Fruit fly (Drosophila melanogaster) whole organism, wandering third instar larva: ENCODE results near the gene CG31898.

Experiments
- Abd-B ChIP-seq: fragments of >200 bp; optimal IDR thresholded peaks from 2 replicates; lab custom pipeline; 2017; ENCODE audit warnings: missing biosample characterization, missing genetic modification characterization
- CG32264 ChIP-seq: fragments of 200-800 bp; sonication (Bioruptor generic); optimal IDR thresholded peaks from 2 replicates; lab custom pipeline; 2016; ENCODE audit warnings: missing biosample characterization, missing genetic modification characterization
- CG9705 ChIP-seq: fragments of 200-800 bp; sonication (Bioruptor generic); optimal IDR thresholded peaks from 2 replicates; lab custom pipeline; 2018; ENCODE audit warnings: missing biosample characterization, mild to moderate bottlenecking, missing genetic modification characterization
- Dfd ChIP-seq: fragments of >200 bp; optimal IDR thresholded peaks from 2 replicates; lab custom pipeline; 2017; ENCODE audit warnings: missing biosample characterization, missing genetic modification characterization
- Dif ChIP-seq: fragments of 200-275, 200-300 bp; sonication (Bioruptor generic); optimal IDR thresholded peaks from 2 replicates; lab custom pipeline; 2018; ENCODE audit warnings: missing biosample characterization, missing genetic modification characterization; ENCODE audit not compliant: partially characterized antibody
- GATAd ChIP-seq: sonication (Bioruptor generic); optimal IDR thresholded peaks from 2 replicates; lab custom pipeline; 2016; ENCODE audit warnings: missing biosample characterization, missing genetic modification characterization
- HLH106 ChIP-seq: fragments of 200-800 bp; optimal IDR thresholded peaks from 3 replicates; lab custom pipeline; 2019; ENCODE audit warnings: missing biosample characterization, mild to moderate bottlenecking, missing genetic modification characterization, moderate library complexity
- Hnf4 ChIP-seq: fragments of 200-800 bp; sonication (Bioruptor generic); optimal IDR thresholded peaks from 2 replicates; lab custom pipeline; 2016; ENCODE audit warnings: missing biosample characterization, mild to moderate bottlenecking, missing genetic modification characterization
- Hr78 ChIP-seq: fragments of >200 bp; optimal IDR thresholded peaks from 2 replicates; lab custom pipeline; 2017; ENCODE audit warnings: missing biosample characterization, missing genetic modification characterization
- Hr83 ChIP-seq: fragments of 200-300 bp; sonication (Bioruptor generic); optimal IDR thresholded peaks from 2 replicates; lab custom pipeline; 2016; ENCODE audit warnings: missing biosample characterization, mild to moderate bottlenecking, missing genetic modification characterization, moderate library complexity; ENCODE audit not compliant: poor library complexity, severe bottlenecking
- Jra ChIP-seq: sonication (Bioruptor generic); optimal IDR thresholded peaks from 2 replicates; lab custom pipeline; 2016; ENCODE audit warnings: missing biosample characterization, missing genetic modification characterization
- N ChIP-seq: fragments of >200 bp; optimal IDR thresholded peaks from 2 replicates; lab custom pipeline; 2018; ENCODE audit warnings: missing biosample characterization, missing external identifiers, missing genetic modification characterization
- OdsH ChIP-seq: fragments of 200-800 bp; sonication (Bioruptor generic); optimal IDR thresholded peaks from 2 replicates; lab custom pipeline; 2016; ENCODE audit warnings: missing biosample characterization, mild to moderate bottlenecking, missing genetic modification characterization
- Rel ChIP-seq, 2 experiments: fragments of 200-800 bp; sonication (Bioruptor generic) in 1 of 2; optimal IDR thresholded peaks; 2 replicates in 1 of 2; 3 replicates in 1 of 2; lab custom pipeline; 2016 to 2019; ENCODE audit warnings: mild to moderate bottlenecking in 2 of 2, missing biosample characterization in 2 of 2, missing genetic modification characterization in 2 of 2, moderate library complexity in 1 of 2
- Sp1 ChIP-seq: fragments of 200-800 bp; sonication (Bioruptor generic); optimal IDR thresholded peaks from 3 replicates; lab custom pipeline; 2019; ENCODE audit warnings: missing biosample characterization, mild to moderate bottlenecking, missing genetic modification characterization, moderate library complexity
- Vsx2 ChIP-seq: fragments of 200-300, 225-300 bp; sonication (Bioruptor generic); optimal IDR thresholded peaks from 2 replicates; lab custom pipeline; 2018; ENCODE audit warnings: missing biosample characterization, missing genetic modification characterization; ENCODE audit not compliant: partially characterized antibody
- brk ChIP-seq: fragments of 200-800 bp; sonication (Bioruptor generic); optimal IDR thresholded peaks from 2 replicates; lab custom pipeline; 2016; ENCODE audit warnings: missing biosample characterization, mild to moderate bottlenecking, missing genetic modification characterization
- dl ChIP-seq, 2 experiments: fragments of 175-275, 200-275 bp in 1 of 2; fragments of 200-275 bp in 1 of 2; sonication (Bioruptor generic); optimal IDR thresholded peaks; lab custom pipeline; 2018; ENCODE audit warnings: mild to moderate bottlenecking in 2 of 2, missing biosample characterization in 2 of 2, missing genetic modification characterization in 2 of 2, moderate library complexity in 2 of 2; ENCODE audit not compliant: partially characterized antibody in 2 of 2, insufficient read depth in 1 of 2
- dmrt93B ChIP-seq: fragments of 200-800 bp; sonication (Bioruptor generic); optimal IDR thresholded peaks from 2 replicates; lab custom pipeline; 2018; ENCODE audit warnings: missing biosample characterization, mild to moderate bottlenecking, missing genetic modification characterization
- ey ChIP-seq: fragments of 200-800 bp; sonication (Bioruptor generic); optimal IDR thresholded peaks from 2 replicates; lab custom pipeline; 2016; ENCODE audit warnings: missing biosample characterization, missing genetic modification characterization
- foxo ChIP-seq, 2 experiments: fragments of 200-800 bp; sonication (Bioruptor generic); optimal IDR thresholded peaks; 2 replicates in 1 of 2; 3 replicates in 1 of 2; lab custom pipeline; 2016 to 2017; ENCODE audit warnings: missing biosample characterization in 2 of 2, missing genetic modification characterization in 2 of 2
- fru ChIP-seq: fragments of 200-800 bp; sonication (Bioruptor generic); optimal IDR thresholded peaks from 3 replicates; lab custom pipeline; 2016; ENCODE audit warnings: missing biosample characterization, mild to moderate bottlenecking, missing genetic modification characterization
- h ChIP-seq: fragments of 200-800 bp; sonication (Bioruptor generic); optimal IDR thresholded peaks from 3 replicates; lab custom pipeline; 2016; ENCODE audit warnings: missing biosample characterization, mild to moderate bottlenecking, missing genetic modification characterization
- pan ChIP-seq: fragments of >200 bp; optimal IDR thresholded peaks from 2 replicates; lab custom pipeline; 2017
- psq ChIP-seq: fragments of 200-800 bp; sonication (Bioruptor generic); optimal IDR thresholded peaks from 3 replicates; lab custom pipeline; 2017; ENCODE audit warnings: missing biosample characterization, mild to moderate bottlenecking, missing genetic modification characterization, moderate library complexity
- rgr ChIP-seq: fragments of 200-800 bp; sonication (Bioruptor generic); optimal IDR thresholded peaks from 3 replicates; lab custom pipeline; 2016; ENCODE audit warnings: missing biosample characterization, mild to moderate bottlenecking, missing genetic modification characterization
- sv ChIP-seq: fragments of 200-800 bp; sonication (Bioruptor generic); optimal IDR thresholded peaks from 3 replicates; lab custom pipeline; 2016; ENCODE audit warnings: missing biosample characterization, missing genetic modification characterization
- woc ChIP-seq: sonication (Bioruptor generic); optimal IDR thresholded peaks from 2 replicates; lab custom pipeline; 2016; ENCODE audit warnings: missing biosample characterization, mild to moderate bottlenecking, missing genetic modification characterization

CG31898 gene

dm6 chr2L:8418113-8418885 is 18.1 kb downstream of the CG31898 start:
- TF ChIP-seq N (GFP tag; lab: Kevin White, UChicago) (no peak), dmrt93B (GFP tag; lab: Kevin White, UChicago) (no peak), rgr (GFP tag; lab: Kevin White, UChicago) (no peak), Abd-B (GFP tag; lab: Kevin White, UChicago) (no peak), psq (no peak), foxo (GFP tag; optimal IDR thresholded peaks at IDR 0.05; lab: Kevin White, UChicago) (no peak), Hr78 (GFP tag; lab: Kevin White, UChicago) (no peak), ey (GFP tag; lab: Kevin White, UChicago) (no peak), woc (GFP tag; lab: Kevin White, UChicago) (no peak), dl (GFP tag; optimal IDR thresholded peaks at IDR 0.05; lab: Kevin White, UChicago; ENCODE audit: insufficient read depth in 1 of 2, partially characterized antibody in 2 of 2) (no peak), fru (GFP tag; lab: Kevin White, UChicago) (no peak), pan (lab: Kevin White, UChicago) (no peak), brk (GFP tag; lab: Kevin White, UChicago) (no peak), Hr83 (GFP tag; lab: Kevin White, UChicago) (no peak), Jra (no peak), Rel (GFP tag; optimal IDR thresholded peaks at IDR 0.05; lab: Kevin White, UChicago) (no peak), Rel (tag; optimal IDR thresholded peaks at IDR 0.05; lab: Kevin White, UChicago) (no peak), h (GFP tag; lab: Kevin White, UChicago) (no peak), Dfd (GFP tag; lab: Kevin White, UChicago) (no peak), GATAd (GFP tag; lab: Kevin White, UChicago) (no peak), CG32264 (GFP tag; lab: Kevin White, UChicago) (no peak)

DNA sequence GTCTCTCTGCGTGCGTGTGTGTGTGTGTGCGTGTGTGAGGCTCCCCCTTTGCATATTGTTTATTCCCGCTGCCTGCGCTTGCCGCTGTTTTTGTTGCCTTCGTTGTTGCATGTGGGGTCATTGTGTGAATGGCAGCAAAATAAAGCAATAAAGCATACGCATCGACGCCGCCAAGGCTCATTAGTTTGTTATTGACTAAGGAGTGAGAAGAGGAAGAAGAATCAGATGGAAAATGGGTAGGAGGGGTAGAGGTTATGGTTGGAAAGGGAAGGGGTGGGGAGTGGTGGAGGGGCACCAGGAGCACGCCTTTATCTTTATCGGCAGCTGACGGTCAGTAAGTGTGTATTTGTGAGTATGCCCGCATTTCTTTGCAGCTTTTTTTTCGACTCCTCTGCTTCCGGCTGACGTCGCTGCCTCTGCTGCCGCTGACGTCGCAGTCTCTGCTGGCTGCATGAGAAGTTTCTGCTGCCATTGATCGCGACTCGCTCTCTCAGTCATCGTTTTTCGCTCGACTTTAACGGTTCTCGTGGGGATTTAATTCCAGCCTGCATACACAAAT is 19.2 kb downstream of the CG31898 start:
- TF ChIP-seq dl (GFP tag; optimal IDR thresholded peaks at IDR 0.05; lab: Kevin White, UChicago; ENCODE audit: insufficient read depth in 1 of 2, partially characterized antibody in 2 of 2) (peak in 1 of 2 experiments; percentile 24), psq (peak; percentile 85), Sp1 (GFP tag; lab: Kevin White, UChicago) (peak; percentile 27), Rel (GFP tag; optimal IDR thresholded peaks at IDR 0.05; lab: Kevin White, UChicago) (no peak), Rel (tag; optimal IDR thresholded peaks at IDR 0.05; lab: Kevin White, UChicago) (peak; percentile 89), CG9705 (GFP tag; lab: Kevin White, UChicago) (no peak), CG32264 (GFP tag; lab: Kevin White, UChicago) (no peak), Dfd (GFP tag; lab: Kevin White, UChicago) (peak; percentile 21)

DNA sequence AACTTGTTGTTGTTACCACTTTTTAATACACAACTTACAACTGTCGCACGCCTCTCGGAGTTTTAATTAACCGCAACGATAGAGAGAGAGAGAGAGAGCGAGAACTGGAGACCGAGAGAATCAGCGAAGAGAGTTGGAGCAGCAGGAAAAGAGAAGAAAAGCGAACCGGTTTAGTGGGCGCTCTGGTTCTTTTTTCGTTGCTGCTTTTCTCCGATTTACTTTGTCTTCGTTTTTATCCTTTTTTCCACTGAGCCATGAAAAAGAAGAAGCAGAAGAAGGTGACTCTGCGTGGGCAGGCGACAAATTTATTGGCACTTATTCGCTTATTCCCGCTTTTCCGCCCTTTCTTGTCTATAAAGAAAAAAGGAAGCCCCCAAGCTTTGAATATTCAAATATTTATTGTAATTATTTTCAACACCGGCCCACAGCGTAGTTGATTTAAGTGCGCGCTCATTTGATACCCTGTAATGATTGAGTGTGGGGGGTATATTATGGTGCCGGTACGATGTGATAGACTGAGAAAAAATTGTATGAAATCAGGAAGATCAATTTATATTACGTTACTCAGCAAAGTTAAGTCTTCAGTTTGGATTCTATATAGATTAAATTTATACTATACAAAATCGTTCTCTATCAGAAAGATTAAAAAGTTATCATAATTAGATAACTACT is 20.2 kb downstream of the CG31898 start:
- TF ChIP-seq Vsx2 (GFP tag; lab: Kevin White, UChicago) (peak; percentile 76), Dif (GFP tag; lab: Kevin White, UChicago) (peak; percentile 76), sv (no peak), psq (peak; percentile 59), dl (GFP tag; optimal IDR thresholded peaks at IDR 0.05; lab: Kevin White, UChicago; ENCODE audit: insufficient read depth in 1 of 2, partially characterized antibody in 2 of 2) (peak; percentile 31 to 83)

DNA sequence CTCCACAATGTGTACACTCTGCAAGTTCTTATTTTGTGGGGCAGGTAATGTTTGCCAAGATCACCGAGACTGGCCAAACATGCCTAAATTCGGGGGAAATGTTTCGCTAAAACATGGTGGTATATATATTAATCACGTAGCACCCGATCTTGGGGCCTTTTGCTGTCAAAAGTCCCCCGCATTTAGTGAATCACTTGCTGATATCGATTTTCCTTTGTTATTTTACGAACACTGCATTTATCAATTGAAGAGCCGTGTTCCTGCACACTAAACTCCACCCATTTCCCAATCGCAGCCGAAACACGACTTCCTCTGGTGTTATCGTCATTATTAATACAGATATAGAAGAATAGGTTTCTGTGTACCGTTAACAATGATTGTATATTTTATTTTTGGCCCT is 21.5 kb downstream of the CG31898 start:
- TF ChIP-seq Rel (GFP tag; optimal IDR thresholded peaks at IDR 0.05; lab: Kevin White, UChicago) (no peak), Rel (tag; optimal IDR thresholded peaks at IDR 0.05; lab: Kevin White, UChicago) (peak; percentile 92), CG32264 (GFP tag; lab: Kevin White, UChicago) (no peak), Sp1 (GFP tag; lab: Kevin White, UChicago) (no peak)

- TF ChIP-seq fru (GFP tag; lab: Kevin White, UChicago) (no peak), Hr83 (GFP tag; lab: Kevin White, UChicago) (no peak), HLH106 (tag; lab: Kevin White, UChicago) (no peak), dmrt93B (GFP tag; lab: Kevin White, UChicago) (no peak), pan (lab: Kevin White, UChicago) (no peak), Abd-B (GFP tag; lab: Kevin White, UChicago) (no peak), OdsH (GFP tag; lab: Kevin White, UChicago) (no peak), Hnf4 (GFP tag; lab: Kevin White, UChicago) (no peak)
These were observed 22.8 kb downstream of the CG31898 start for dm6 chr2L:8423047-8423446.
